Fruit fly (Drosophila melanogaster): ENCODE results near the gene Vps37B.

- TF ChIP-seq usp (GFP tag; optimal IDR thresholded peaks at IDR 0.05) (no peak), psq (optimal IDR thresholded peaks at IDR 0.05) (no peak)
These were observed 32.7 kb upstream of the Vps37B start for dm6 chr3R:5193271-5193670.

Data from whole organism.